Worm (Caenorhabditis elegans) whole organism, L4/young adult: ENCODE results near the gene Y105C5A.1285.

ENCODE experiments used
- dao-5 ChIP-seq: sonication (generic microtip); optimal IDR thresholded peaks from 2 replicates; lab custom pipeline; 2016; ENCODE audit warnings: missing genotype, missing genetic modification characterization, moderate library complexity, missing compliant biosample characterization
- him-1 ChIP-seq: sonication (generic microtip); optimal IDR thresholded peaks from 2 replicates; lab custom pipeline; 2016; ENCODE audit warnings: missing genotype, missing genetic modification reagents, missing genetic modification characterization, missing compliant biosample characterization

DNA sequence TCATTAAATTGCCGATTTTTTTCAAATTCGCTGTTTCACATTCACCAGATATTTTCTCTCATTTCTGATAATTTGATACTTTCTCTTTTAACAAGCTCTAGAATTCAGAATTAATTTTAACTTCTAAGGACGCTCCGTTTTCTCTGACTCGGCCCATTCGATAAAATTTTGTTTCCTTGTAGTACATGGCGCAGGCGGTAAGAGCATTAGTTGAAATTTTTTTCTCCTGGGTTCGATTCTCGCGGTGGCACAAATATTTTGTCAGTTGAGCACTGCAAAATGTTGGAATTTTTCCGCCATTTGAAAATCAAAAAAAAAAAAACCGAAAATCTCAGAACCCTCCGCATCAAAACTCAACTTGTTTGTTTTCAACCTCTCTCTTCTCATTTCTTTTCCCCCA is 41.8 kb downstream of the Y105C5A.1285 start:
- no peak for TF ChIP-seq him-1 (tag; lab: Kevin White, UChicago)
- no peak for TF ChIP-seq dao-5 (tag; lab: Kevin White, UChicago)
